Fruit fly (Drosophila melanogaster): ENCODE results near the gene ATPsynGL.
"Not testable (repeated sequence)": the region's sequence is repeated elsewhere in the genome, so short reads cannot be mapped to it uniquely, and the experiment has no call there.

Gene ATPsynGL

dm6 chr2L:7722102-7722501, 25.0 kb upstream of the ATPsynGL start:
- TF ChIP-seq CG15269 (tag; optimal IDR thresholded peaks at IDR 0.05) (no peak), bab2 (GFP tag; optimal IDR thresholded peaks at IDR 0.05) (no peak), CG3163 (GFP tag; optimal IDR thresholded peaks at IDR 0.05) (no peak), CG15514 (GFP tag; optimal IDR thresholded peaks at IDR 0.05) (no peak), Mes4 (GFP tag; optimal IDR thresholded peaks at IDR 0.05) (no peak), Hmr (GFP tag; optimal IDR thresholded peaks at IDR 0.05) (no peak)

- no peak for TF ChIP-seq CG16779 (GFP tag; IDR thresholded peaks at IDR 0.05)
- TF ChIP-seq CG6791 (GFP tag; IDR thresholded peaks at IDR 0.05; ENCODE audit: partially characterized antibody): no peak
- TF ChIP-seq sens-2 (GFP tag; IDR thresholded peaks at IDR 0.05): no peak
- TF ChIP-seq ATbp (GFP tag; optimal IDR thresholded peaks at IDR 0.05): no peak
- TF ChIP-seq sim (GFP tag; IDR thresholded peaks at IDR 0.05): no peak
- no peak for TF ChIP-seq Bdp1 (GFP tag; optimal IDR thresholded peaks at IDR 0.05)
- TF ChIP-seq pzg (GFP tag; optimal IDR thresholded peaks at IDR 0.05): no peak
- no peak for TF ChIP-seq sob (GFP tag; IDR thresholded peaks at IDR 0.05)
- TF ChIP-seq BtbVII (GFP tag; optimal IDR thresholded peaks at IDR 0.05): no peak
- TF ChIP-seq CG6765 (GFP tag; optimal IDR thresholded peaks at IDR 0.05): no peak
- no peak for TF ChIP-seq CG16815 (GFP tag; optimal IDR thresholded peaks at IDR 0.05)
These were observed 24.4 kb upstream of the ATPsynGL start, which contains the start of gene CG13794 for dm6 chr2L:7722723-7723122. Gene CG13794, minus strand, starts transcription at chr2L:7722823.

dm6 chr2L:7726268-7726997, 20.6 kb upstream of the ATPsynGL start, which contains the start of gene CG13795:
Gene CG13795, minus strand, starts transcription at chr2L:7726298.
- TF ChIP-seq CG18011 (GFP tag; optimal IDR thresholded peaks at IDR 0.05): no peak
- no peak for TF ChIP-seq CG13287 (GFP tag; IDR thresholded peaks at IDR 0.05; ENCODE audit: partially characterized antibody)
- peak; percentile 15 for TF ChIP-seq Ets65A (GFP tag)
- TF ChIP-seq tna (GFP tag; IDR thresholded peaks at IDR 0.05; ENCODE audit: partially characterized antibody): no peak
- TF ChIP-seq pho (GFP tag; optimal IDR thresholded peaks at IDR 0.05): no peak
- no peak for TF ChIP-seq CG13123 (GFP tag; optimal IDR thresholded peaks at IDR 0.05)
- peak; percentile 93 for TF ChIP-seq D19A (tag; optimal IDR thresholded peaks at IDR 0.05)
- TF ChIP-seq CoRest (tag; optimal IDR thresholded peaks at IDR 0.05): peak; percentile 13
- peak; percentile 38 for TF ChIP-seq gem (tag; optimal IDR thresholded peaks at IDR 0.05)

dm6 chr2L:7732570-7732969, 14.5 kb upstream of the ATPsynGL start, which contains the start of gene CG13796:
Gene CG13796, minus strand, starts transcription at chr2L:7732670.
- TF ChIP-seq wor (GFP tag; IDR thresholded peaks at IDR 0.05); CG17912 (GFP tag; optimal IDR thresholded peaks at IDR 0.05); Awh (GFP tag; IDR thresholded peaks at IDR 0.05): not testable (repeated sequence)

dm6 chr2L:7738709-7739108, 8.4 kb upstream of the ATPsynGL start, which contains the start of gene CG31904:
Gene CG31904, minus strand, starts transcription at chr2L:7738809.
- TF ChIP-seq CG6654 (GFP tag; optimal IDR thresholded peaks at IDR 0.05); CG10979 (tag; optimal IDR thresholded peaks at IDR 0.05); mam (GFP tag; optimal IDR thresholded peaks at IDR 0.05): not testable (repeated sequence)

All from whole organism, embryonic.